Fruit fly (Drosophila melanogaster) whole organism, embryonic: ENCODE data around the gene CG6923.

ENCODE experiments used
- Atf6 ChIP-seq: fragments of 200-800 bp; sonication (Bioruptor generic); IDR thresholded peaks from 2 replicates; pipeline ENCODE4 v1.3.6; 2022; ENCODE audit warnings: missing biosample characterization, missing genetic modification characterization
- CG10147 ChIP-seq: fragments of 200-800 bp; sonication (Bioruptor generic); optimal IDR thresholded peaks from 2 replicates; lab custom pipeline; 2019; ENCODE audit warnings: missing biosample characterization, mild to moderate bottlenecking, missing genetic modification characterization, moderate library complexity
- CG11456 ChIP-seq: fragments of 200-800 bp; sonication (Bioruptor generic); IDR thresholded peaks from 3 replicates; pipeline ENCODE4 v1.3.6; 2022; ENCODE audit warnings: missing biosample characterization, missing genetic modification characterization
- CG11560 ChIP-seq: fragments of 200-800 bp; sonication (Bioruptor generic); IDR thresholded peaks from 3 replicates; pipeline ENCODE4 v1.3.6; 2022; ENCODE audit warnings: missing biosample characterization, missing genetic modification characterization
- CG12155 ChIP-seq: fragments of 200-800 bp; sonication (Bioruptor generic); optimal IDR thresholded peaks from 3 replicates; lab custom pipeline; 2016; ENCODE audit warnings: missing biosample characterization, missing genetic modification characterization
- CG12391 ChIP-seq: fragments of 200-800 bp; sonication (Bioruptor generic); optimal IDR thresholded peaks from 3 replicates; lab custom pipeline; 2018; ENCODE audit warnings: missing biosample characterization, mild to moderate bottlenecking, missing genetic modification characterization, moderate library complexity
- CG12659 ChIP-seq: fragments of 200-800 bp; sonication (Bioruptor generic); optimal IDR thresholded peaks from 3 replicates; lab custom pipeline; 2017; ENCODE audit warnings: mild to moderate bottlenecking, missing biosample characterization, missing genetic modification reagents, missing genetic modification characterization
- CG12942 ChIP-seq: fragments of 200-800 bp; sonication (Bioruptor generic); optimal IDR thresholded peaks from 3 replicates; lab custom pipeline; 2016; ENCODE audit warnings: missing biosample characterization, missing genetic modification characterization
- CG15269 ChIP-seq: fragments of 200-800 bp; sonication (Bioruptor generic); optimal IDR thresholded peaks from 2 replicates; lab custom pipeline; 2018; ENCODE audit warnings: missing biosample characterization, mild to moderate bottlenecking, missing genetic modification characterization, moderate library complexity
- CG16779 ChIP-seq: fragments of 200-800 bp; sonication (Bioruptor generic); IDR thresholded peaks from 2 replicates; pipeline ENCODE4 v1.3.6; 2022; ENCODE audit warnings: missing biosample characterization, missing genetic modification characterization
- CG17359 ChIP-seq: fragments of 200-800 bp; sonication (Bioruptor generic); optimal IDR thresholded peaks from 3 replicates; lab custom pipeline; 2018; ENCODE audit warnings: missing biosample characterization, mild to moderate bottlenecking, missing genetic modification characterization, moderate library complexity
- CG18011 ChIP-seq: fragments of 200-800 bp; sonication (Bioruptor generic); optimal IDR thresholded peaks from 2 replicates; lab custom pipeline; 2017; ENCODE audit warnings: missing biosample characterization, missing genetic modification characterization, mild to moderate bottlenecking, moderate library complexity, missing genotype
- CG30020 ChIP-seq: fragments of 200-800 bp; optimal IDR thresholded peaks from 2 replicates; lab custom pipeline; 2019; ENCODE audit warnings: missing biosample characterization, mild to moderate bottlenecking, missing genetic modification characterization, moderate library complexity
- CG32532 ChIP-seq: fragments of 200-800 bp; sonication (Bioruptor generic); IDR thresholded peaks from 2 replicates; pipeline ENCODE4 v1.3.6; 2022; ENCODE audit warnings: missing biosample characterization, missing genetic modification characterization
- CG34224 ChIP-seq: fragments of 200-800 bp; sonication (Bioruptor generic); IDR thresholded peaks from 3 replicates; pipeline ENCODE4 v1.3.6; 2022; ENCODE audit warnings: missing biosample characterization, missing genetic modification characterization; ENCODE audit not compliant: partially characterized antibody
- CG5245 ChIP-seq: fragments of 200-800 bp; sonication (Bioruptor generic); optimal IDR thresholded peaks from 3 replicates; lab custom pipeline; 2016; ENCODE audit warnings: missing biosample characterization, missing genetic modification characterization
- CG5953 ChIP-seq: fragments of 200-800 bp; sonication (Bioruptor generic); IDR thresholded peaks from 2 replicates; pipeline ENCODE4 v1.3.6; 2022; ENCODE audit warnings: missing biosample characterization, missing genetic modification characterization
- CG6854 ChIP-seq: fragments of 200-800 bp; sonication (Bioruptor generic); optimal IDR thresholded peaks from 3 replicates; lab custom pipeline; 2017; ENCODE audit warnings: missing biosample characterization, mild to moderate bottlenecking, missing genetic modification characterization
- CG7357 ChIP-seq: fragments of 200-800 bp; sonication (Bioruptor generic); IDR thresholded peaks from 3 replicates; pipeline ENCODE4 v1.3.6; 2022; ENCODE audit warnings: missing biosample characterization, missing genetic modification characterization
- CG7372 ChIP-seq: fragments of 200-800 bp; sonication (Bioruptor generic); IDR thresholded peaks from 2 replicates; pipeline ENCODE4 v1.3.6; 2022; ENCODE audit warnings: missing biosample characterization, missing genetic modification characterization
- CG7556 ChIP-seq: fragments of 200-800 bp; sonication (Bioruptor generic); optimal IDR thresholded peaks from 2 replicates; lab custom pipeline; 2017; ENCODE audit warnings: missing biosample characterization, mild to moderate bottlenecking, missing genetic modification characterization
- CG9932 ChIP-seq: fragments of 200-800 bp; sonication (Bioruptor generic); IDR thresholded peaks from 2 replicates; pipeline ENCODE4 v1.3.6; 2022; ENCODE audit warnings: missing biosample characterization, missing genetic modification characterization
- D ChIP-seq, 2 experiments: fragments of 200-800 bp in 1 of 2; fragments of >200 bp in 1 of 2; sonication (Bioruptor generic) in 1 of 2; optimal IDR thresholded peaks; 2 replicates in 1 of 2; 3 replicates in 1 of 2; lab custom pipeline; 2017; ENCODE audit warnings: mild to moderate bottlenecking in 1 of 2, missing biosample characterization in 1 of 2, missing genetic modification characterization in 1 of 2, missing genetic modification reagents in 1 of 2
- Drgx ChIP-seq: fragments of 200-800 bp; sonication (Bioruptor generic); IDR thresholded peaks from 2 replicates; pipeline ENCODE4 v1.3.6; 2022; ENCODE audit warnings: missing biosample characterization, missing genetic modification characterization
- Ets65A ChIP-seq: fragments of 200-800 bp; sonication (Bioruptor generic); peaks from one replicate; lab custom pipeline; 2016; ENCODE audit warnings: missing biosample characterization, missing genetic modification characterization
- Ets97D ChIP-seq: fragments of 200-800 bp; sonication (Bioruptor generic); optimal IDR thresholded peaks from 3 replicates; lab custom pipeline; 2016; ENCODE audit warnings: missing biosample characterization, missing genetic modification characterization
- H15 ChIP-seq: fragments of 200-800 bp; sonication (Bioruptor generic); IDR thresholded peaks from 3 replicates; pipeline ENCODE4 v1.3.6; 2022; ENCODE audit warnings: missing biosample characterization, missing genetic modification characterization
- H2.0 ChIP-seq: fragments of 200-800 bp; sonication (Bioruptor generic); IDR thresholded peaks from 2 replicates; pipeline ENCODE4 v1.3.6; 2022; ENCODE audit warnings: missing biosample characterization, missing genetic modification characterization
- HLH3B ChIP-seq: fragments of 200-800 bp; sonication (Bioruptor generic); IDR thresholded peaks from 2 replicates; pipeline ENCODE4 v1.3.6; 2022; ENCODE audit warnings: missing biosample characterization, missing genetic modification characterization
- MTF-1 ChIP-seq: fragments of 200-800 bp; sonication (Bioruptor generic); optimal IDR thresholded peaks from 2 replicates; lab custom pipeline; 2018; ENCODE audit warnings: missing biosample characterization, mild to moderate bottlenecking, missing genetic modification characterization, borderline replicate concordance
- Mad ChIP-seq: fragments of 200-800 bp; sonication (Bioruptor generic); optimal IDR thresholded peaks from 2 replicates; lab custom pipeline; 2016; ENCODE audit warnings: missing biosample characterization, missing genetic modification characterization
- Nf-YC ChIP-seq: fragments of 200-800 bp; optimal IDR thresholded peaks from 3 replicates; lab custom pipeline; 2019; ENCODE audit warnings: missing biosample characterization, mild to moderate bottlenecking, missing genetic modification characterization, moderate library complexity
- Pdp1 ChIP-seq, 2 experiments: fragments of 200-800 bp; sonication (Bioruptor generic); optimal IDR thresholded peaks; 3 replicates each; lab custom pipeline; 2016; ENCODE audit warnings: missing biosample characterization in 2 of 2, missing genetic modification characterization in 2 of 2, mild to moderate bottlenecking in 1 of 2, moderate library complexity in 1 of 2
- Stat92E ChIP-seq, 3 experiments: fragments of >200 bp in 2 of 3; fragments of 200-800 bp in 1 of 3; sonication (Bioruptor generic) in 1 of 3; optimal IDR thresholded peaks; 2 replicates each; lab custom pipeline; 2017 to 2019; ENCODE audit warnings: missing biosample characterization in 3 of 3, missing genetic modification characterization in 3 of 3, mild to moderate bottlenecking in 1 of 3, moderate library complexity in 1 of 3
- ac ChIP-seq: fragments of 200-800 bp; sonication (Bioruptor generic); optimal IDR thresholded peaks from 3 replicates; lab custom pipeline; 2017; ENCODE audit warnings: missing biosample characterization, mild to moderate bottlenecking, missing genetic modification characterization
- dimm ChIP-seq: fragments of 200-800 bp; sonication (Bioruptor generic); IDR thresholded peaks from 2 replicates; pipeline ENCODE4 v1.3.6; 2022; ENCODE audit warnings: missing biosample characterization, missing genetic modification characterization
- inv ChIP-seq: fragments of 200-800 bp; sonication (Bioruptor generic); IDR thresholded peaks from 2 replicates; pipeline ENCODE4 v1.3.6; 2022; ENCODE audit warnings: missing biosample characterization, missing genetic modification characterization; ENCODE audit not compliant: partially characterized antibody
- kni ChIP-seq: fragments of 200-800 bp; sonication (Bioruptor generic); optimal IDR thresholded peaks from 3 replicates; lab custom pipeline; 2017; ENCODE audit warnings: mild to moderate bottlenecking, missing biosample characterization, missing genetic modification reagents, missing genetic modification characterization
- lilli ChIP-seq: fragments of 200-800 bp; sonication (Bioruptor generic); optimal IDR thresholded peaks from 3 replicates; lab custom pipeline; 2016; ENCODE audit warnings: missing biosample characterization, missing genetic modification characterization
- maf-S ChIP-seq: fragments of 200-800 bp; sonication (Bioruptor generic); optimal IDR thresholded peaks from 2 replicates; lab custom pipeline; 2016; ENCODE audit warnings: missing biosample characterization, missing genetic modification characterization
- nmo ChIP-seq: fragments of 200-800 bp; sonication (Bioruptor generic); optimal IDR thresholded peaks from 2 replicates; lab custom pipeline; 2018; ENCODE audit warnings: missing biosample characterization, mild to moderate bottlenecking, missing genetic modification characterization, moderate library complexity
- prd ChIP-seq, 3 experiments: fragments of >200 bp in 2 of 3; fragments of 200-800 bp in 1 of 3; sonication (Bioruptor generic) in 1 of 3; optimal IDR thresholded peaks in 2 of 3; IDR thresholded peaks in 1 of 3; 2 replicates in 2 of 3; 3 replicates in 1 of 3; pipeline versions ENCODE4 v1.3.6 to Lab custom; 2017 to 2022; ENCODE audit warnings: missing biosample characterization in 1 of 3, missing genetic modification characterization in 1 of 3
- pzg ChIP-seq: fragments of 200-800 bp; sonication (Bioruptor generic); optimal IDR thresholded peaks from 3 replicates; lab custom pipeline; 2018; ENCODE audit warnings: missing biosample characterization, mild to moderate bottlenecking, missing genetic modification characterization, moderate library complexity
- ranshi ChIP-seq: fragments of 200-800 bp; sonication (Bioruptor generic); IDR thresholded peaks from 2 replicates; pipeline ENCODE4 v1.3.6; 2022; ENCODE audit warnings: missing biosample characterization, missing genetic modification characterization
- slou ChIP-seq: fragments of 200-800 bp; sonication (Bioruptor generic); optimal IDR thresholded peaks from 3 replicates; lab custom pipeline; 2016; ENCODE audit warnings: missing biosample characterization, missing genetic modification characterization
- sug ChIP-seq: fragments of 200-800 bp; optimal IDR thresholded peaks from 2 replicates; lab custom pipeline; 2019; ENCODE audit warnings: missing biosample characterization, mild to moderate bottlenecking, missing genetic modification characterization, moderate library complexity
- vfl ChIP-seq: fragments of 200-800 bp; sonication (Bioruptor generic); optimal IDR thresholded peaks from 2 replicates; lab custom pipeline; 2016; ENCODE audit warnings: missing biosample characterization, missing genetic modification characterization
- wor ChIP-seq: fragments of 200-800 bp; sonication (Bioruptor generic); IDR thresholded peaks from 2 replicates; pipeline ENCODE4 v1.3.6; 2022; ENCODE audit warnings: missing biosample characterization, missing genetic modification characterization
- zf30C ChIP-seq: fragments of 200-800 bp; sonication (Bioruptor generic); optimal IDR thresholded peaks from 3 replicates; lab custom pipeline; 2018; ENCODE audit warnings: missing biosample characterization, mild to moderate bottlenecking, missing genetic modification characterization

CG6923 gene

DNA sequence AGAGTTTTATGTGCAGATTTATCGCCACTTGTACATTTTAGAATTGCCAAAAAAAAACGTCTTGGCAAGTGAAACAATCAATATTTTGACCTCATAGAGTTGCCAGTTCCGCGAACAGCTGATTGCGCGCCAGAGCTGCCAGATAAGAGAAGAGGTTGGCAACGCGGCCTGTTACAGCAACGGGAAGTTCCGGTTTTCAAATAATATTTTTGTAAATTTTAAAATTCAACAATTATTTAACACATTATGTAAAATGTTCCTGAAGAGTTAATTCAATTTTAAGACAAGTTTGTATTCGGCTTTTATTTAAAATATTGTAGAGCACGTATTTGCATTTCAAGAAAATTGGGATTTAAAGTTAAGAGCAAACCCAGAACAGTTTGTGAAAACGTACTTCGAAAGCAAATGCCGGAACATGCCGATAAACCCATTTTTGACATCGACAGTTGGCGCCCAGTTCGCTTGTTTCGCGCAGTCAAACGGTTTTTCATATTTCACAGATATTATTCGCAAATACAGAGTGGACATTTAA is 36.9 kb upstream of the CG6923 start, which contains the start of the genes prd1 and HisCl1 (continued):
- TF ChIP-seq nmo (GFP tag; lab: Kevin White, UChicago): peak; percentile 89
- peak; percentile 52 for TF ChIP-seq ranshi (GFP tag; lab: Robert Waterston, UW)
- peak; percentile 69 for TF ChIP-seq vfl (GFP tag; lab: Kevin White, UChicago)
- TF ChIP-seq Mad: peak; percentile 56
- TF ChIP-seq wor (GFP tag; lab: Robert Waterston, UW): no peak
- TF ChIP-seq CG5245 (GFP tag; lab: Kevin White, UChicago): peak; percentile 9
- 0 out of 2 replicates have a peak, but pooled peaks have one; percentile 59 for TF ChIP-seq Atf6
- no peak for TF ChIP-seq CG16779 (GFP tag; lab: Robert Waterston, UW)
- no peak for TF ChIP-seq CG15269 (tag; lab: Kevin White, UChicago)
- TF ChIP-seq CG32532 (GFP tag; lab: Robert Waterston, UW): peak; percentile 70
- TF ChIP-seq Nf-YC: no peak
- peak; percentile 55; the same call in 1 of the 2 replicates for TF ChIP-seq CG7372 (GFP tag; lab: Robert Waterston, UW)
- no peak for TF ChIP-seq H2.0
- peak; percentile 85 for TF ChIP-seq CG12659
- TF ChIP-seq CG6854: peak; percentile 13
- peak; percentile 97 for TF ChIP-seq Ets97D (GFP tag; lab: Kevin White, UChicago)
- TF ChIP-seq CG17359 (tag; lab: Kevin White, UChicago): peak; percentile 44
- no peak for TF ChIP-seq dimm
- peak; percentile 76 for TF ChIP-seq CG12391 (tag; lab: Kevin White, UChicago)
- peak; percentile 44; the same call in 1 of the 3 replicates for TF ChIP-seq CG11560 (tag; lab: Robert Waterston, UW)
- TF ChIP-seq zf30C (GFP tag; lab: Kevin White, UChicago): no peak
- peak; percentile 42 for TF ChIP-seq maf-S (GFP tag; lab: Kevin White, UChicago)
- TF ChIP-seq Ets65A (GFP tag; lab: Kevin White, UChicago): peak; percentile 98
- TF ChIP-seq Pdp1 (GFP tag; optimal IDR thresholded peaks at IDR 0.05; lab: Kevin White, UChicago): peak; percentile 72 to 94
- TF ChIP-seq H15 (GFP tag; lab: Robert Waterston, UW): peak; percentile 37; the same call in 1 of the 3 replicates
- no peak for TF ChIP-seq CG30020 (tag; lab: Kevin White, UChicago)
- peak; percentile 80 for TF ChIP-seq CG11456 (GFP tag; lab: Robert Waterston, UW)
- TF ChIP-seq CG34224 (GFP tag; lab: Robert Waterston, UW): no peak
- TF ChIP-seq CG7357: no peak
- peak; percentile 16 for TF ChIP-seq ac (GFP tag; lab: Kevin White, UChicago)
- peak; percentile 69 for TF ChIP-seq pzg (GFP tag; lab: Kevin White, UChicago)
- no peak for TF ChIP-seq D (optimal IDR thresholded peaks at IDR 0.05; lab: Kevin White, UChicago)
- TF ChIP-seq D (GFP tag; optimal IDR thresholded peaks at IDR 0.05; lab: Kevin White, UChicago): peak; percentile 56
- TF ChIP-seq lilli: peak; percentile 77
- TF ChIP-seq CG12942 (GFP tag; lab: Kevin White, UChicago): peak; percentile 70
- no peak for TF ChIP-seq prd (optimal IDR thresholded peaks at IDR 0.05; lab: Kevin White, UChicago)
- peak; percentile 74 for TF ChIP-seq prd (GFP tag; IDR thresholded peaks at IDR 0.05; lab: Robert Waterston, UW)
- TF ChIP-seq kni: peak; percentile 49
- no peak; the same call in 1 of the 2 replicates for TF ChIP-seq Drgx (GFP tag; lab: Robert Waterston, UW)
- no peak for TF ChIP-seq CG5953 (GFP tag; lab: Robert Waterston, UW)
- TF ChIP-seq slou (GFP tag; lab: Kevin White, UChicago): peak; percentile 32
- TF ChIP-seq sug (tag; lab: Kevin White, UChicago): no peak
- peak; percentile 82 for TF ChIP-seq CG9932 (GFP tag; lab: Robert Waterston, UW)
- no peak for TF ChIP-seq CG10147 (GFP tag; lab: Kevin White, UChicago)
- no peak for TF ChIP-seq Stat92E (GFP tag; optimal IDR thresholded peaks at IDR 0.05; lab: Kevin White, UChicago)
- peak; percentile 56 for TF ChIP-seq HLH3B (GFP tag; lab: Robert Waterston, UW)
- peak; percentile 58 for TF ChIP-seq CG7556
- TF ChIP-seq inv (GFP tag; lab: Robert Waterston, UW): no peak
- peak; percentile 62 for TF ChIP-seq CG12155 (GFP tag; lab: Kevin White, UChicago)
- peak; percentile 54 for TF ChIP-seq MTF-1 (GFP tag; lab: Kevin White, UChicago)
- TF ChIP-seq CG18011 (GFP tag; lab: Kevin White, UChicago): no peak
